Worm (Caenorhabditis elegans): ENCODE data around the gene nhr-121.
"Not testable (repeated sequence)": the region's sequence is repeated elsewhere in the genome, so short reads cannot be mapped to it uniquely, and the experiment has no call there.

nhr-121 gene

ce11 chrIII:2477303-2477702 lies 22.7 kb upstream of the nhr-121 start:
- TF ChIP-seq flt-1 (GFP tag; IDR thresholded peaks at IDR 0.05) (no peak), ref-1 (GFP tag; conservative IDR thresholded peaks at IDR 0.05) (no peak), ztf-29 (GFP tag; IDR thresholded peaks at IDR 0.05) (no peak), klf-2 (GFP tag; conservative IDR thresholded peaks at IDR 0.05) (no peak), cog-1 (tag; optimal IDR thresholded peaks at IDR 0.05) (no peak), med-1 (GFP tag; optimal IDR thresholded peaks at IDR 0.05; ENCODE audit: insufficient read depth) (no peak), ztf-23 (GFP tag; IDR thresholded peaks at IDR 0.05) (no peak), tab-1 (GFP tag; IDR thresholded peaks at IDR 0.05) (no peak), T22C8.4 (GFP tag; IDR thresholded peaks at IDR 0.05) (no peak)

- TF ChIP-seq ztf-23 (GFP tag; IDR thresholded peaks at IDR 0.05) = no peak
- no peak for TF ChIP-seq flt-1 (GFP tag; IDR thresholded peaks at IDR 0.05)
- no peak for TF ChIP-seq tab-1 (GFP tag; IDR thresholded peaks at IDR 0.05)
- TF ChIP-seq ref-1 (GFP tag; conservative IDR thresholded peaks at IDR 0.05) = no peak
- TF ChIP-seq T22C8.4 (GFP tag; IDR thresholded peaks at IDR 0.05) = no peak
- no peak for TF ChIP-seq cog-1 (tag; optimal IDR thresholded peaks at IDR 0.05)
- no peak for TF ChIP-seq klf-2 (GFP tag; conservative IDR thresholded peaks at IDR 0.05)
- no peak for TF ChIP-seq med-1 (GFP tag; optimal IDR thresholded peaks at IDR 0.05; ENCODE audit: insufficient read depth)
- TF ChIP-seq ztf-29 (GFP tag; IDR thresholded peaks at IDR 0.05) = no peak
Measured at ce11 chrIII:2474781-2475180, 20.2 kb upstream of the nhr-121 start.

- TF ChIP-seq tab-1 (GFP tag; IDR thresholded peaks at IDR 0.05) (no peak), cog-1 (tag; optimal IDR thresholded peaks at IDR 0.05) (no peak), T22C8.4 (GFP tag; IDR thresholded peaks at IDR 0.05) (no peak), flt-1 (GFP tag; IDR thresholded peaks at IDR 0.05) (no peak)
Measured at ce11 chrIII:2473554-2473953, 18.9 kb upstream of the nhr-121 start, which contains the start of gene smg-6. Gene smg-6, plus strand, starts transcription at chrIII:2473854.

ce11 chrIII:2471855-2472254 lies 17.2 kb upstream of the nhr-121 start:
- no peak for TF ChIP-seq klf-2 (GFP tag; conservative IDR thresholded peaks at IDR 0.05)
- TF ChIP-seq med-1 (GFP tag; optimal IDR thresholded peaks at IDR 0.05; ENCODE audit: insufficient read depth) = no peak
- TF ChIP-seq ref-1 (GFP tag; conservative IDR thresholded peaks at IDR 0.05) = no peak
- TF ChIP-seq T22C8.4 (GFP tag; IDR thresholded peaks at IDR 0.05) = no peak
- TF ChIP-seq ztf-29 (GFP tag; IDR thresholded peaks at IDR 0.05) = no peak
- no peak for TF ChIP-seq cog-1 (tag; optimal IDR thresholded peaks at IDR 0.05)
- TF ChIP-seq flt-1 (GFP tag; IDR thresholded peaks at IDR 0.05) = peak; percentile 78
- no peak for TF ChIP-seq tab-1 (GFP tag; IDR thresholded peaks at IDR 0.05)
- 0 out of 2 replicates have a peak, but pooled peaks have one; percentile 20 for TF ChIP-seq ztf-23 (GFP tag; IDR thresholded peaks at IDR 0.05)

ce11 chrIII:2468202-2468601 lies 13.6 kb upstream of the nhr-121 start, which contains the start of the genes E02H9.9 and E02H9.1:
Gene E02H9.9, minus strand, starts transcription at chrIII:2468302.
Gene E02H9.1, plus strand, starts transcription at chrIII:2468486.
- TF ChIP-seq klf-2 (GFP tag; conservative IDR thresholded peaks at IDR 0.05) (no peak), ref-1 (GFP tag; conservative IDR thresholded peaks at IDR 0.05) (no peak), flt-1 (GFP tag; IDR thresholded peaks at IDR 0.05) (no peak), ztf-23 (GFP tag; IDR thresholded peaks at IDR 0.05) (no peak), ztf-29 (GFP tag; IDR thresholded peaks at IDR 0.05) (no peak)

ce11 chrIII:2458742-2459141 lies 4.1 kb upstream of the nhr-121 start, which contains the start of gene E02H9.3:
Gene E02H9.3, plus strand, starts transcription at chrIII:2459042.
- not testable (repeated sequence) for TF ChIP-seq med-1 (GFP tag; optimal IDR thresholded peaks at IDR 0.05; ENCODE audit: insufficient read depth); cog-1 (tag; optimal IDR thresholded peaks at IDR 0.05); flt-1 (GFP tag; IDR thresholded peaks at IDR 0.05)

- TF ChIP-seq flt-1 (GFP tag; IDR thresholded peaks at IDR 0.05) (no peak), cog-1 (tag; optimal IDR thresholded peaks at IDR 0.05) (no peak), ztf-29 (GFP tag; IDR thresholded peaks at IDR 0.05) (no peak), tab-1 (GFP tag; IDR thresholded peaks at IDR 0.05) (no peak), T22C8.4 (GFP tag; IDR thresholded peaks at IDR 0.05) (no peak), ztf-23 (GFP tag; IDR thresholded peaks at IDR 0.05) (no peak), ref-1 (GFP tag; conservative IDR thresholded peaks at IDR 0.05) (no peak), klf-2 (GFP tag; conservative IDR thresholded peaks at IDR 0.05) (no peak), med-1 (GFP tag; optimal IDR thresholded peaks at IDR 0.05; ENCODE audit: insufficient read depth) (no peak)
Measured at ce11 chrIII:2445574-2446259, 8.9 kb downstream of the nhr-121 start, which contains the start of the genes E02H9.7 and klo-2. Gene E02H9.7, minus strand, starts transcription at chrIII:2445674. Gene klo-2, plus strand, starts transcription at chrIII:2446209.

- TF ChIP-seq T22C8.4 (GFP tag; IDR thresholded peaks at IDR 0.05) = no peak
- TF ChIP-seq flt-1 (GFP tag; IDR thresholded peaks at IDR 0.05) = no peak
- TF ChIP-seq cog-1 (tag; optimal IDR thresholded peaks at IDR 0.05) = no peak
- TF ChIP-seq tab-1 (GFP tag; IDR thresholded peaks at IDR 0.05) = no peak
- no peak for TF ChIP-seq ref-1 (GFP tag; conservative IDR thresholded peaks at IDR 0.05)
- no peak for TF ChIP-seq ztf-23 (GFP tag; IDR thresholded peaks at IDR 0.05)
- TF ChIP-seq med-1 (GFP tag; optimal IDR thresholded peaks at IDR 0.05; ENCODE audit: insufficient read depth) = no peak
- no peak for TF ChIP-seq ztf-29 (GFP tag; IDR thresholded peaks at IDR 0.05)
- no peak for TF ChIP-seq klf-2 (GFP tag; conservative IDR thresholded peaks at IDR 0.05)
Measured at ce11 chrIII:2438543-2438942, 16.1 kb downstream of the nhr-121 start, which contains the start of gene E02H9.13. Gene E02H9.13, minus strand, starts transcription at chrIII:2438741.

- TF ChIP-seq med-1 (GFP tag; optimal IDR thresholded peaks at IDR 0.05; ENCODE audit: insufficient read depth); ztf-29 (GFP tag; IDR thresholded peaks at IDR 0.05); flt-1 (GFP tag; IDR thresholded peaks at IDR 0.05): not testable (repeated sequence)
Measured at ce11 chrIII:2435805-2436204, 18.8 kb downstream of the nhr-121 start, which contains the start of gene E02H9.6. Gene E02H9.6, plus strand, starts transcription at chrIII:2436105.

ce11 chrIII:2435373-2435772 lies 19.2 kb downstream of the nhr-121 start, which contains the start of gene W04B5.6:
Gene W04B5.6, minus strand, starts transcription at chrIII:2435473.
- TF ChIP-seq tab-1 (GFP tag; IDR thresholded peaks at IDR 0.05); cog-1 (tag; optimal IDR thresholded peaks at IDR 0.05); ztf-29 (GFP tag; IDR thresholded peaks at IDR 0.05): not testable (repeated sequence)
